Fruit fly (Drosophila melanogaster) whole organism, embryonic: ENCODE results near the gene CG12224.

Source experiments
- Fer2 ChIP-seq: fragments of 200-800 bp; sonication (Bioruptor generic); optimal IDR thresholded peaks from 2 replicates; lab custom pipeline; 2018; ENCODE audit warnings: missing biosample characterization, mild to moderate bottlenecking, missing genetic modification characterization, moderate library complexity
- Hmr ChIP-seq: fragments of 200-800 bp; sonication (Bioruptor generic); optimal IDR thresholded peaks from 3 replicates; lab custom pipeline; 2017; ENCODE audit warnings: mild to moderate bottlenecking, missing biosample characterization, missing genetic modification reagents, missing genetic modification characterization
- Sox102F ChIP-seq: fragments of 200-800 bp; sonication (Bioruptor generic); optimal IDR thresholded peaks from 2 replicates; lab custom pipeline; 2018; ENCODE audit warnings: missing biosample characterization, mild to moderate bottlenecking, missing genetic modification characterization, moderate library complexity
- cas ChIP-seq: fragments of 200-800 bp; sonication (Bioruptor generic); IDR thresholded peaks from 2 replicates; pipeline ENCODE4 v1.3.6; 2022; ENCODE audit warnings: missing biosample characterization, missing genetic modification characterization
- crp ChIP-seq, 2 experiments: fragments of 200-800 bp; sonication (Bioruptor generic); optimal IDR thresholded peaks; 2 replicates in 1 of 2; 3 replicates in 1 of 2; lab custom pipeline; 2017; ENCODE audit warnings: missing biosample characterization in 2 of 2, missing genetic modification characterization in 2 of 2, mild to moderate bottlenecking in 1 of 2, moderate library complexity in 1 of 2
- pan ChIP-seq, 4 experiments: fragments of >200 bp in 3 of 4; fragments of 200-800 bp in 1 of 4; sonication (Bioruptor generic) in 1 of 4; optimal IDR thresholded peaks in 3 of 4; IDR thresholded peaks in 1 of 4; 2 replicates each; pipeline versions ENCODE4 v1.3.6 to Lab custom; 2017 to 2022; ENCODE audit warnings: missing biosample characterization in 2 of 4, missing genetic modification characterization in 2 of 4, mixed read lengths in 1 of 4

DNA sequence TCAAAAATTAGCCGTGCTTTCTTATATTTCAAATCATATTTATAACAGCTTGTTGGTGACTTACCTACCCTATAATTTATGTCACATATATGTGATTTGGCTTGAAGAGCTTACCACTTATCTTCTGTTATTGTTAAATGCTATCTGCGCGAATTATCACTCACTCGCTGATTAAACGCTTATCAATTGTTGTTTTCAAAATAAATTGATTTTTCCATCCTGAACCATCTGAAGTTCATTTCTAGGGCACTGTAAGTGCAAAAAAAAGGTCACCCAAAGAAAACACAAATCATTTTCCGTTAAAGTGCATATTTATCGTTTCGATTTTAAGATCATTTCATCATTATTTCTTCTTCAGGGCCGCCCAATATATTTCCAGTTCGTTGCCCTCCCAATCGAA lies 3.6 kb downstream of the CG12224 start:
- no peak for TF ChIP-seq cas (GFP tag; lab: Robert Waterston, UW)
- no peak for TF ChIP-seq Fer2
- TF ChIP-seq Sox102F (GFP tag; lab: Kevin White, UChicago): no peak
- TF ChIP-seq pan (optimal IDR thresholded peaks at IDR 0.05; lab: Kevin White, UChicago): no peak
- no peak for TF ChIP-seq pan (GFP tag; optimal IDR thresholded peaks at IDR 0.05 in 1 of 2, IDR thresholded peaks at IDR 0.05 in 1 of 2)
- no peak for TF ChIP-seq Hmr (GFP tag; lab: Kevin White, UChicago)
- TF ChIP-seq crp (GFP tag; optimal IDR thresholded peaks at IDR 0.05; lab: Kevin White, UChicago): no peak
